Worm (Caenorhabditis elegans) whole organism, mixed stage, embryonic: ENCODE results near the gene brc-1.

Experiments
- blmp-1 ChIP-seq: fragments of 150-350 bp; optimal IDR thresholded peaks from 2 replicates; lab custom pipeline; 2014; ENCODE audit warnings: missing biosample characterization, missing genetic modification characterization
- hlh-1 ChIP-seq: fragments of 150-350 bp; optimal IDR thresholded peaks from 2 replicates; lab custom pipeline; 2014; ENCODE audit warnings: missing biosample characterization, missing genetic modification reagents, missing genetic modification characterization
- lsy-2 ChIP-seq: fragments of 150-350 bp; optimal IDR thresholded peaks from 2 replicates; lab custom pipeline; 2014; ENCODE audit warnings: missing biosample characterization, missing genetic modification characterization
- mab-5 ChIP-seq: fragments of 150-350 bp; optimal IDR thresholded peaks from 2 replicates; lab custom pipeline; 2014; ENCODE audit warnings: missing biosample characterization, missing genetic modification characterization
- nhr-12 ChIP-seq: fragments of 150-350 bp; optimal IDR thresholded peaks from 2 replicates; lab custom pipeline; 2014; ENCODE audit warnings: missing biosample characterization, missing genetic modification characterization
- nhr-237 ChIP-seq: fragments of 150-350 bp; optimal IDR thresholded peaks from 2 replicates; lab custom pipeline; 2014; ENCODE audit warnings: missing biosample characterization, missing genetic modification characterization
- nhr-28 ChIP-seq: fragments of 150-350 bp; optimal IDR thresholded peaks from 2 replicates; lab custom pipeline; 2014; ENCODE audit warnings: missing biosample characterization, missing genetic modification characterization
- unc-120 ChIP-seq: sonication (generic microtip); optimal IDR thresholded peaks from 2 replicates; lab custom pipeline; 2017; ENCODE audit warnings: missing genetic modification characterization, missing compliant biosample characterization; ENCODE audit not compliant: poor library complexity, severe bottlenecking
- unc-39 ChIP-seq: fragments of 150-350 bp; optimal IDR thresholded peaks from 2 replicates; lab custom pipeline; 2014; ENCODE audit warnings: missing biosample characterization, missing genetic modification characterization
- unc-62 ChIP-seq: fragments of 150-350 bp; optimal IDR thresholded peaks from 2 replicates; lab custom pipeline; 2014; ENCODE audit warnings: missing biosample characterization, missing genetic modification reagents, missing genetic modification characterization

- TF ChIP-seq unc-120 (tag; lab: Kevin White, UChicago) (no peak), nhr-28 (tag; lab: Kevin White, UChicago) (no peak), nhr-237 (tag; lab: Kevin White, UChicago) (no peak), unc-39 (no peak), unc-62 (GFP tag; lab: Kevin White, UChicago) (no peak), lsy-2 (tag; lab: Kevin White, UChicago) (no peak), hlh-1 (tag; lab: Kevin White, UChicago) (no peak), mab-5 (no peak), nhr-12 (tag; lab: Kevin White, UChicago) (no peak), blmp-1 (tag; lab: Kevin White, UChicago) (no peak)
These were observed 40.0 kb upstream of the brc-1 start for ce11 chrIII:3902588-3903325.
